Fruit fly (Drosophila melanogaster) whole organism, embryonic: ENCODE measurements around the gene RabX6.
A peak's percentile ranks its signal among the peaks of the same experiment; 100 is the strongest.

Experiments used
- Atf6 ChIP-seq: fragments of 200-800 bp; sonication (Bioruptor generic); IDR thresholded peaks from 2 replicates; pipeline ENCODE4 v1.3.6; 2022; ENCODE audit warnings: missing biosample characterization, missing genetic modification characterization
- BEAF-32 ChIP-seq: fragments of 200-800 bp; sonication (Bioruptor generic); optimal IDR thresholded peaks from 3 replicates; lab custom pipeline; 2017; ENCODE audit warnings: missing biosample characterization, missing genetic modification characterization, mild to moderate bottlenecking, moderate library complexity, missing genetic modification reagents
- CG11504 ChIP-seq: fragments of 200-800 bp; sonication (Bioruptor generic); optimal IDR thresholded peaks from 3 replicates; lab custom pipeline; 2019; ENCODE audit warnings: missing biosample characterization, mild to moderate bottlenecking, missing genetic modification characterization, moderate library complexity
- CG11560 ChIP-seq: fragments of 200-800 bp; sonication (Bioruptor generic); IDR thresholded peaks from 3 replicates; pipeline ENCODE4 v1.3.6; 2022; ENCODE audit warnings: missing biosample characterization, missing genetic modification characterization
- CG12155 ChIP-seq: fragments of 200-800 bp; sonication (Bioruptor generic); optimal IDR thresholded peaks from 3 replicates; lab custom pipeline; 2016; ENCODE audit warnings: missing biosample characterization, missing genetic modification characterization
- CG12391 ChIP-seq: fragments of 200-800 bp; sonication (Bioruptor generic); optimal IDR thresholded peaks from 3 replicates; lab custom pipeline; 2018; ENCODE audit warnings: missing biosample characterization, mild to moderate bottlenecking, missing genetic modification characterization, moderate library complexity
- CG13424 ChIP-seq: fragments of 200-800 bp; sonication (Bioruptor generic); optimal IDR thresholded peaks from 2 replicates; lab custom pipeline; 2019; ENCODE audit warnings: missing biosample characterization, mild to moderate bottlenecking, missing genetic modification characterization, moderate library complexity
- CG17802 ChIP-seq: fragments of 200-800 bp; sonication (Bioruptor generic); optimal IDR thresholded peaks from 2 replicates; lab custom pipeline; 2018; ENCODE audit warnings: missing biosample characterization, mild to moderate bottlenecking, missing genetic modification characterization, moderate library complexity
- CG18476 ChIP-seq: fragments of 200-800 bp; sonication (Bioruptor generic); optimal IDR thresholded peaks from 2 replicates; lab custom pipeline; 2016; ENCODE audit warnings: missing biosample characterization, mild to moderate bottlenecking, missing genetic modification characterization
- CG18619 ChIP-seq: fragments of 200-800 bp; sonication (Bioruptor generic); optimal IDR thresholded peaks from 3 replicates; lab custom pipeline; 2017; ENCODE audit warnings: missing biosample characterization, mild to moderate bottlenecking, missing genetic modification characterization
- CG2116 ChIP-seq: fragments of 200-800 bp; sonication (Bioruptor generic); optimal IDR thresholded peaks from 3 replicates; lab custom pipeline; 2018; ENCODE audit warnings: missing biosample characterization, mild to moderate bottlenecking, missing genetic modification characterization
- CG3065 ChIP-seq: fragments of 200-800 bp; sonication (Bioruptor generic); optimal IDR thresholded peaks from 2 replicates; lab custom pipeline; 2016; ENCODE audit warnings: missing biosample characterization, missing genetic modification characterization
- CG3281 ChIP-seq: fragments of 200-800 bp; sonication (Bioruptor generic); optimal IDR thresholded peaks from 3 replicates; lab custom pipeline; 2017; ENCODE audit warnings: missing biosample characterization, mild to moderate bottlenecking, missing genetic modification characterization
- CG33557 ChIP-seq: fragments of 200-800 bp; sonication (Bioruptor generic); optimal IDR thresholded peaks from 2 replicates; lab custom pipeline; 2019; ENCODE audit warnings: missing biosample characterization, mild to moderate bottlenecking, missing genetic modification characterization, moderate library complexity
- CG4617 ChIP-seq: fragments of 200-800 bp; sonication (Bioruptor generic); optimal IDR thresholded peaks from 3 replicates; lab custom pipeline; 2016; ENCODE audit warnings: missing biosample characterization, missing genetic modification characterization, borderline replicate concordance
- CG7556 ChIP-seq: fragments of 200-800 bp; sonication (Bioruptor generic); optimal IDR thresholded peaks from 2 replicates; lab custom pipeline; 2017; ENCODE audit warnings: missing biosample characterization, mild to moderate bottlenecking, missing genetic modification characterization
- CG8281 ChIP-seq: fragments of 200-800 bp; sonication (Bioruptor generic); optimal IDR thresholded peaks from 2 replicates; lab custom pipeline; 2018; ENCODE audit warnings: missing biosample characterization, mild to moderate bottlenecking, missing genetic modification characterization, moderate library complexity
- CG8290 ChIP-seq, 3 experiments: fragments of 200-800 bp; sonication (Bioruptor generic); optimal IDR thresholded peaks; 2 replicates each; lab custom pipeline; 2016 to 2019; ENCODE audit warnings: missing biosample characterization in 3 of 3, missing genetic modification characterization in 3 of 3, mild to moderate bottlenecking in 2 of 3, moderate library complexity in 1 of 3
- CG9797 ChIP-seq: fragments of 200-800 bp; sonication (Bioruptor generic); optimal IDR thresholded peaks from 3 replicates; lab custom pipeline; 2018; ENCODE audit warnings: missing biosample characterization, mild to moderate bottlenecking, missing genetic modification characterization
- CkIIα-i1 ChIP-seq: fragments of 200-800 bp; sonication (Bioruptor generic); IDR thresholded peaks from 2 replicates; pipeline ENCODE4 v1.3.6; 2022; ENCODE audit warnings: missing biosample characterization, missing genetic modification characterization
- Dek ChIP-seq: fragments of 200-800 bp; sonication (Bioruptor generic); optimal IDR thresholded peaks from 3 replicates; lab custom pipeline; 2019; ENCODE audit warnings: missing biosample characterization, mild to moderate bottlenecking, missing genetic modification characterization, moderate library complexity
- Dfd ChIP-seq, 2 experiments: fragments of >200 bp; optimal IDR thresholded peaks; 2 replicates each; lab custom pipeline; 2017; ENCODE audit warnings: missing biosample characterization in 2 of 2, missing genetic modification characterization in 2 of 2
- Dip2 ChIP-seq: fragments of 200-800 bp; sonication (Bioruptor generic); IDR thresholded peaks from 2 replicates; pipeline ENCODE4 v1.3.6; 2022; ENCODE audit warnings: missing biosample characterization, missing genetic modification characterization
- HHEX ChIP-seq: fragments of 200-800 bp; sonication (Bioruptor generic); optimal IDR thresholded peaks from 3 replicates; lab custom pipeline; 2017; ENCODE audit warnings: missing biosample characterization, mild to moderate bottlenecking, missing genetic modification characterization, missing genetic modification reagents
- Hand ChIP-seq: fragments of 200-800 bp; sonication (Bioruptor generic); optimal IDR thresholded peaks from 2 replicates; lab custom pipeline; 2017; ENCODE audit warnings: mild to moderate bottlenecking, missing biosample characterization, missing genetic modification reagents, missing genetic modification characterization
- HmgD ChIP-seq: fragments of 200-800 bp; sonication (Bioruptor generic); optimal IDR thresholded peaks from 3 replicates; lab custom pipeline; 2016; ENCODE audit warnings: missing biosample characterization, missing genetic modification characterization
- Hmr ChIP-seq: fragments of 200-800 bp; sonication (Bioruptor generic); optimal IDR thresholded peaks from 3 replicates; lab custom pipeline; 2017; ENCODE audit warnings: mild to moderate bottlenecking, missing biosample characterization, missing genetic modification reagents, missing genetic modification characterization
- MBD-R2 ChIP-seq: fragments of 200-800 bp; sonication (Bioruptor generic); IDR thresholded peaks from 2 replicates; pipeline ENCODE4 v1.3.6; 2022; ENCODE audit warnings: missing biosample characterization, missing genetic modification characterization
- Med ChIP-seq: fragments of 200-800 bp; sonication (Bioruptor generic); peaks from one replicate; lab custom pipeline; 2016; ENCODE audit warnings: missing biosample characterization, missing genetic modification characterization, mild to moderate bottlenecking, inconsistent platforms, moderate library complexity
- Opbp ChIP-seq: fragments of 200-800 bp; sonication (Bioruptor generic); IDR thresholded peaks from 3 replicates; pipeline ENCODE4 v1.3.6; 2022; ENCODE audit warnings: missing biosample characterization, missing genetic modification characterization; ENCODE audit not compliant: partially characterized antibody
- Ravus ChIP-seq: fragments of 200-800 bp; sonication (Bioruptor generic); IDR thresholded peaks from 2 replicates; pipeline ENCODE4 v1.3.6; 2022; ENCODE audit warnings: missing biosample characterization, missing genetic modification characterization
- ap ChIP-seq: fragments of 200-800 bp; sonication (Bioruptor generic); IDR thresholded peaks from 2 replicates; pipeline ENCODE4 v1.3.6; 2022; ENCODE audit warnings: missing biosample characterization, missing genetic modification characterization
- ara ChIP-seq: fragments of 200-800 bp; sonication (Bioruptor generic); IDR thresholded peaks from 2 replicates; pipeline ENCODE4 v1.3.6; 2022; ENCODE audit warnings: missing biosample characterization, missing genetic modification characterization
- btn ChIP-seq: fragments of 200-800 bp; sonication (Bioruptor generic); optimal IDR thresholded peaks from 2 replicates; lab custom pipeline; 2016; ENCODE audit warnings: missing biosample characterization, missing genetic modification characterization
- danr ChIP-seq: fragments of 200-800 bp; sonication (Bioruptor generic); IDR thresholded peaks from 2 replicates; pipeline ENCODE4 v1.3.6; 2022; ENCODE audit warnings: missing biosample characterization, missing genetic modification characterization
- exex ChIP-seq: fragments of 200-800 bp; sonication (Bioruptor generic); optimal IDR thresholded peaks from 4 replicates; lab custom pipeline; 2018; ENCODE audit warnings: missing biosample characterization, mild to moderate bottlenecking, missing genetic modification characterization, moderate library complexity
- fd96Cb ChIP-seq: fragments of 200-800 bp; sonication (Bioruptor generic); optimal IDR thresholded peaks from 2 replicates; lab custom pipeline; 2018; ENCODE audit warnings: missing biosample characterization, mild to moderate bottlenecking, missing genetic modification characterization, moderate library complexity
- gce ChIP-seq: fragments of 200-800 bp; sonication (Bioruptor generic); IDR thresholded peaks from 3 replicates; pipeline ENCODE4 v1.3.6; 2022; ENCODE audit warnings: missing biosample characterization, missing genetic modification characterization
- kah ChIP-seq: fragments of 200-800 bp; sonication (Bioruptor generic); optimal IDR thresholded peaks from 2 replicates; lab custom pipeline; 2018; ENCODE audit warnings: missing biosample characterization, mild to moderate bottlenecking, missing genetic modification characterization
- lab ChIP-seq: fragments of 200-800 bp; sonication (Bioruptor generic); optimal IDR thresholded peaks from 3 replicates; lab custom pipeline; 2017; ENCODE audit warnings: missing biosample characterization, missing genetic modification characterization, mild to moderate bottlenecking, moderate library complexity, missing genetic modification reagents
- mld ChIP-seq: fragments of 200-800 bp; sonication (Bioruptor generic); IDR thresholded peaks from 3 replicates; pipeline ENCODE4 v1.3.6; 2022; ENCODE audit warnings: missing biosample characterization, missing genetic modification characterization; ENCODE audit not compliant: partially characterized antibody
- oc ChIP-seq: fragments of 200-800 bp; sonication (Bioruptor generic); optimal IDR thresholded peaks from 2 replicates; lab custom pipeline; 2018; ENCODE audit warnings: missing biosample characterization, mild to moderate bottlenecking, missing genetic modification characterization, moderate library complexity
- pnt ChIP-seq: fragments of 200-800 bp; sonication (Bioruptor generic); optimal IDR thresholded peaks from 3 replicates; lab custom pipeline; 2016; ENCODE audit warnings: missing biosample characterization, missing genetic modification characterization
- pzg ChIP-seq: fragments of 200-800 bp; sonication (Bioruptor generic); optimal IDR thresholded peaks from 3 replicates; lab custom pipeline; 2018; ENCODE audit warnings: missing biosample characterization, mild to moderate bottlenecking, missing genetic modification characterization, moderate library complexity
- scrt ChIP-seq: fragments of 200-800 bp; sonication (Bioruptor generic); optimal IDR thresholded peaks from 2 replicates; lab custom pipeline; 2018; ENCODE audit warnings: missing biosample characterization, mild to moderate bottlenecking, missing genetic modification characterization, moderate library complexity
- sna ChIP-seq: fragments of 200-800 bp; sonication (Bioruptor generic); IDR thresholded peaks from 2 replicates; pipeline ENCODE4 v1.3.6; 2022; ENCODE audit warnings: missing biosample characterization, missing genetic modification characterization; ENCODE audit not compliant: partially characterized antibody
- tll ChIP-seq, 2 experiments: fragments of 200-800 bp in 1 of 2; fragments of >200 bp in 1 of 2; sonication (Bioruptor generic) in 1 of 2; optimal IDR thresholded peaks; 2 replicates each; lab custom pipeline; 2017 to 2019; ENCODE audit warnings: missing biosample characterization in 2 of 2, missing genetic modification characterization in 2 of 2, mild to moderate bottlenecking in 1 of 2, moderate library complexity in 1 of 2
- tx ChIP-seq: fragments of 200-800 bp; sonication (Bioruptor generic); optimal IDR thresholded peaks from 2 replicates; lab custom pipeline; 2016; ENCODE audit warnings: missing biosample characterization, missing genetic modification characterization
- unc-4 ChIP-seq: fragments of 200-800 bp; sonication (Bioruptor generic); IDR thresholded peaks from 2 replicates; pipeline ENCODE4 v1.3.6; 2022; ENCODE audit warnings: missing biosample characterization, missing genetic modification characterization; ENCODE audit not compliant: partially characterized antibody
- wek ChIP-seq: fragments of 200-800 bp; sonication (Bioruptor generic); optimal IDR thresholded peaks from 3 replicates; lab custom pipeline; 2018; ENCODE audit warnings: missing biosample characterization, mild to moderate bottlenecking, missing genetic modification characterization, moderate library complexity

Gene RabX6

DNA sequence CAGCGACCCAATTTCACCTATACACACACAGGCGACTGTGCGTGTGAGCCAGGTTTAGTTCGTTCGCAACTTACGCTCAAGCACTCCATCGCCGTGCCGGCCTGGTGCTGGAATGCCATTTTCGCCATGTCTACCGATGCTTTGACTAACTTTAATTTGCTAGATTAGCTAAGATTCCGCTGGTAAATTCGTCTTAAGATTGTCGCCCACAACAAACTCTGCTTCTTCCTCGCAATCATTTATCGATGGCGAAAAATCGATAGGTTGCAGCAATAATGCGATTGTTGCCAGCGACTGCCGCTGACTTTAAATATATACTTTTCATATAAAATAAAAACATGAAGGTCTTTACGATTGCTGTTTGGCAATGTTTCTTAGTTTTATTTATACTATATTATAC lies 37.7 kb upstream of the RabX6 start, which contains the start of gene CG3402 (continued):
- peak; percentile 55 for TF ChIP-seq pzg (GFP tag; lab: Kevin White, UChicago)
- no peak for TF ChIP-seq CG12391 (tag; lab: Kevin White, UChicago)
- no peak for TF ChIP-seq Atf6 (GFP tag; lab: Robert Waterston, UW)
- no peak for TF ChIP-seq gce (GFP tag; lab: Robert Waterston, UW)
- TF ChIP-seq CG33557 (GFP tag; lab: Kevin White, UChicago) = no peak
- TF ChIP-seq CG11560 (tag; lab: Robert Waterston, UW) = no peak
- peak; percentile 71; the same call in 2 of the 3 replicates for TF ChIP-seq mld (GFP tag; lab: Robert Waterston, UW)
- peak; percentile 71 for TF ChIP-seq sna (GFP tag; lab: Robert Waterston, UW)
- TF ChIP-seq CG11504 (tag; lab: Kevin White, UChicago) = peak; percentile 94
- no peak for TF ChIP-seq CG17802 (tag; lab: Kevin White, UChicago)
- TF ChIP-seq scrt = no peak
- no peak for TF ChIP-seq CG8290 (GFP tag; optimal IDR thresholded peaks at IDR 0.05; lab: Kevin White, UChicago)
- TF ChIP-seq CG8290 (tag; optimal IDR thresholded peaks at IDR 0.05; lab: Kevin White, UChicago) = no peak
- TF ChIP-seq Dip2 (GFP tag; lab: Robert Waterston, UW) = no peak
- TF ChIP-seq Hand = no peak
- TF ChIP-seq CG8281 (tag; lab: Kevin White, UChicago) = no peak
- TF ChIP-seq tx = no peak
- no peak for TF ChIP-seq ara (GFP tag; lab: Robert Waterston, UW)
- TF ChIP-seq CG3065 (GFP tag; lab: Kevin White, UChicago) = no peak
- no peak for TF ChIP-seq CG7556 (GFP tag; lab: Kevin White, UChicago)
- peak; percentile 68; the same call in 2 of the 3 replicates for TF ChIP-seq Opbp (GFP tag; lab: Robert Waterston, UW)
- TF ChIP-seq fd96Cb = no peak
- no peak for TF ChIP-seq HHEX
- TF ChIP-seq unc-4 (GFP tag; lab: Robert Waterston, UW) = peak; percentile 73
- TF ChIP-seq Hmr = no peak
- no peak for TF ChIP-seq HmgD (GFP tag; lab: Kevin White, UChicago)
- no peak for TF ChIP-seq CG12155 (GFP tag; lab: Kevin White, UChicago)
- TF ChIP-seq Ravus (GFP tag; lab: Robert Waterston, UW) = no peak
- no peak for TF ChIP-seq CG18619 (GFP tag; lab: Kevin White, UChicago)
- TF ChIP-seq oc (tag; lab: Kevin White, UChicago) = no peak
- no peak for TF ChIP-seq CG18476 (GFP tag; lab: Kevin White, UChicago)
- no peak for TF ChIP-seq exex (tag; lab: Kevin White, UChicago)
- TF ChIP-seq danr (GFP tag; lab: Robert Waterston, UW) = no peak
- peak; percentile 67 for TF ChIP-seq CG4617 (GFP tag; lab: Kevin White, UChicago)
- TF ChIP-seq Dfd (GFP tag; optimal IDR thresholded peaks at IDR 0.05; lab: Kevin White, UChicago) = no peak
- no peak for TF ChIP-seq CkIIα-i1
- no peak for TF ChIP-seq kah (GFP tag; lab: Kevin White, UChicago)
- peak; percentile 72 for TF ChIP-seq CG2116 (GFP tag; lab: Kevin White, UChicago)
- TF ChIP-seq MBD-R2 (GFP tag; lab: Robert Waterston, UW) = peak; percentile 84
- TF ChIP-seq pnt (GFP tag; lab: Kevin White, UChicago) = no peak
- no peak for TF ChIP-seq Dek
- TF ChIP-seq lab (GFP tag; lab: Kevin White, UChicago) = no peak
- no peak for TF ChIP-seq btn (GFP tag; lab: Kevin White, UChicago)
- no peak for TF ChIP-seq ap (GFP tag; lab: Robert Waterston, UW)
- TF ChIP-seq BEAF-32 (GFP tag; lab: Kevin White, UChicago) = peak; percentile 70
- TF ChIP-seq CG3281 (GFP tag; lab: Kevin White, UChicago) = no peak
- no peak for TF ChIP-seq wek (GFP tag; lab: Kevin White, UChicago)
- TF ChIP-seq CG13424 (tag; lab: Kevin White, UChicago) = no peak
- no peak for TF ChIP-seq CG9797 (GFP tag; lab: Kevin White, UChicago)
- TF ChIP-seq Med (GFP tag; lab: Kevin White, UChicago) = no peak
- no peak for TF ChIP-seq tll (GFP tag; optimal IDR thresholded peaks at IDR 0.05; lab: Kevin White, UChicago)
